Worm (Caenorhabditis elegans): ENCODE results near the gene rnp-5.

The rnp-5 gene

ce11 chrIII:853859-854359 is at the start of gene rnp-5, which contains the start of gene tag-51:
TSS of gene rnp-5 (minus strand) at chrIII:853909.
TSS of gene tag-51 (plus strand) at chrIII:854221.
- TF ChIP-seq ceh-36 (tag; optimal IDR thresholded peaks at IDR 0.05) (no peak), sea-1 (GFP tag; conservative IDR thresholded peaks at IDR 0.05) (no peak), ama-1 (optimal IDR thresholded peaks at IDR 0.05) (no peak), hnd-1 (tag; optimal IDR thresholded peaks at IDR 0.05) (no peak), hmbx-1 (tag; optimal IDR thresholded peaks at IDR 0.05) (no peak), hmg-4 (GFP tag; optimal IDR thresholded peaks at IDR 0.05) (no peak), F13C5.2 (tag; optimal IDR thresholded peaks at IDR 0.05) (no peak), aly-1 (tag; optimal IDR thresholded peaks at IDR 0.05) (no peak), ceh-13 (GFP tag; optimal IDR thresholded peaks at IDR 0.05) (no peak)

ce11 chrIII:901600-902250 is 48.0 kb upstream of the rnp-5 start:
- TF ChIP-seq sea-1 (GFP tag; conservative IDR thresholded peaks at IDR 0.05) (no peak), aly-1 (tag; optimal IDR thresholded peaks at IDR 0.05) (no peak), hnd-1 (tag; optimal IDR thresholded peaks at IDR 0.05) (no peak), pes-1 (GFP tag; IDR thresholded peaks at IDR 0.05) (no peak), flt-1 (GFP tag; IDR thresholded peaks at IDR 0.05) (no peak), ceh-13 (GFP tag; optimal IDR thresholded peaks at IDR 0.05) (no peak), ets-7 (tag; optimal IDR thresholded peaks at IDR 0.05) (no peak), B0310.2 (tag; optimal IDR thresholded peaks at IDR 0.05) (no peak), ceh-36 (tag; optimal IDR thresholded peaks at IDR 0.05) (no peak)

ce11 chrIII:901148-901547 is 47.4 kb upstream of the rnp-5 start, which contains the start of gene sucl-2:
TSS of gene sucl-2 (minus strand) at chrIII:901412.
- TF ChIP-seq hmg-4 (GFP tag; optimal IDR thresholded peaks at IDR 0.05) (no peak), hnd-1 (tag; optimal IDR thresholded peaks at IDR 0.05) (no peak), sea-1 (GFP tag; conservative IDR thresholded peaks at IDR 0.05) (no peak), pes-1 (GFP tag; IDR thresholded peaks at IDR 0.05) (no peak), B0310.2 (tag; optimal IDR thresholded peaks at IDR 0.05) (no peak), ama-1 (optimal IDR thresholded peaks at IDR 0.05) (no peak), tbx-37 (GFP tag; conservative IDR thresholded peaks at IDR 0.05) (no peak), ceh-36 (tag; optimal IDR thresholded peaks at IDR 0.05) (no peak), aly-1 (tag; optimal IDR thresholded peaks at IDR 0.05) (no peak), tbx-11 (GFP tag; IDR thresholded peaks at IDR 0.05) (no peak), scrt-1 (GFP tag; IDR thresholded peaks at IDR 0.05) (no peak), flt-1 (GFP tag; IDR thresholded peaks at IDR 0.05) (no peak), ceh-13 (GFP tag; optimal IDR thresholded peaks at IDR 0.05) (no peak), F13C5.2 (tag; optimal IDR thresholded peaks at IDR 0.05) (no peak), ets-7 (tag; optimal IDR thresholded peaks at IDR 0.05) (no peak), tra-4 (tag; optimal IDR thresholded peaks at IDR 0.05) (no peak), hmbx-1 (tag; optimal IDR thresholded peaks at IDR 0.05) (no peak)

ce11 chrIII:900134-900533 is 46.4 kb upstream of the rnp-5 start:
- TF ChIP-seq scrt-1 (GFP tag; IDR thresholded peaks at IDR 0.05), result no peak
- no peak for TF ChIP-seq ama-1 (optimal IDR thresholded peaks at IDR 0.05)
- no peak for TF ChIP-seq tbx-11 (GFP tag; IDR thresholded peaks at IDR 0.05)
- TF ChIP-seq hnd-1 (tag; optimal IDR thresholded peaks at IDR 0.05), result no peak
- TF ChIP-seq aly-1 (tag; optimal IDR thresholded peaks at IDR 0.05), result no peak
- TF ChIP-seq sea-1 (GFP tag; conservative IDR thresholded peaks at IDR 0.05), result no peak
- no peak for TF ChIP-seq hmg-4 (GFP tag; optimal IDR thresholded peaks at IDR 0.05)
- TF ChIP-seq hmbx-1 (tag; optimal IDR thresholded peaks at IDR 0.05), result no peak
- no peak for TF ChIP-seq ceh-13 (GFP tag; optimal IDR thresholded peaks at IDR 0.05)
- TF ChIP-seq B0310.2 (tag; optimal IDR thresholded peaks at IDR 0.05), result no peak
- TF ChIP-seq pes-1 (GFP tag; IDR thresholded peaks at IDR 0.05), result no peak

- TF ChIP-seq scrt-1 (GFP tag; IDR thresholded peaks at IDR 0.05) (no peak), ama-1 (optimal IDR thresholded peaks at IDR 0.05) (no peak), aly-1 (tag; optimal IDR thresholded peaks at IDR 0.05) (no peak), flt-1 (GFP tag; IDR thresholded peaks at IDR 0.05) (no peak), B0310.2 (tag; optimal IDR thresholded peaks at IDR 0.05) (no peak), ceh-13 (GFP tag; optimal IDR thresholded peaks at IDR 0.05) (no peak), sea-1 (GFP tag; conservative IDR thresholded peaks at IDR 0.05) (no peak), F13C5.2 (tag; optimal IDR thresholded peaks at IDR 0.05) (no peak), ceh-36 (tag; optimal IDR thresholded peaks at IDR 0.05) (no peak), tbx-37 (GFP tag; conservative IDR thresholded peaks at IDR 0.05) (no peak), tra-4 (tag; optimal IDR thresholded peaks at IDR 0.05) (no peak), ets-7 (tag; optimal IDR thresholded peaks at IDR 0.05) (no peak), hnd-1 (tag; optimal IDR thresholded peaks at IDR 0.05) (no peak), hmbx-1 (tag; optimal IDR thresholded peaks at IDR 0.05) (no peak), pes-1 (GFP tag; IDR thresholded peaks at IDR 0.05) (no peak), hmg-4 (GFP tag; optimal IDR thresholded peaks at IDR 0.05) (no peak), tbx-11 (GFP tag; IDR thresholded peaks at IDR 0.05) (no peak)
These were observed 43.2 kb upstream of the rnp-5 start for ce11 chrIII:896904-897303.

ce11 chrIII:895525-895924 is 41.8 kb upstream of the rnp-5 start, which contains the start of the genes ztf-18 and F23H11.2:
TSS of gene ztf-18 (minus strand) at chrIII:895712.
TSS of gene F23H11.2 (plus strand) at chrIII:895747.
- TF ChIP-seq sea-1 (GFP tag; conservative IDR thresholded peaks at IDR 0.05), result no peak
- no peak for TF ChIP-seq tbx-37 (GFP tag; conservative IDR thresholded peaks at IDR 0.05)
- TF ChIP-seq hmbx-1 (tag; optimal IDR thresholded peaks at IDR 0.05), result no peak
- TF ChIP-seq pes-1 (GFP tag; IDR thresholded peaks at IDR 0.05), result no peak
- TF ChIP-seq hmg-4 (GFP tag; optimal IDR thresholded peaks at IDR 0.05), result no peak
- no peak for TF ChIP-seq hnd-1 (tag; optimal IDR thresholded peaks at IDR 0.05)
- no peak for TF ChIP-seq ama-1 (optimal IDR thresholded peaks at IDR 0.05)
- TF ChIP-seq B0310.2 (tag; optimal IDR thresholded peaks at IDR 0.05), result no peak
- no peak for TF ChIP-seq flt-1 (GFP tag; IDR thresholded peaks at IDR 0.05)

ce11 chrIII:891014-891413 is 37.3 kb upstream of the rnp-5 start, which contains the start of gene T24C4.10:
TSS of gene T24C4.10 (minus strand) at chrIII:891243.
- TF ChIP-seq ceh-36 (tag; optimal IDR thresholded peaks at IDR 0.05) (no peak), F13C5.2 (tag; optimal IDR thresholded peaks at IDR 0.05) (no peak), scrt-1 (GFP tag; IDR thresholded peaks at IDR 0.05) (no peak), ets-7 (tag; optimal IDR thresholded peaks at IDR 0.05) (no peak), tbx-37 (GFP tag; conservative IDR thresholded peaks at IDR 0.05) (no peak)
